Fruit fly (Drosophila melanogaster): ENCODE measurements around the gene CG12951.
A peak's percentile ranks its signal among the peaks of the same experiment; 100 is the strongest.

Gene CG12951

dm6 chr3R:9359393-9359792 is 29.3 kb upstream of the CG12951 start:
- no peak for TF ChIP-seq Clk (GFP tag; optimal IDR thresholded peaks at IDR 0.05)
- TF ChIP-seq CG7101 (tag; optimal IDR thresholded peaks at IDR 0.05) = no peak
- no peak for TF ChIP-seq CG14711 (tag; optimal IDR thresholded peaks at IDR 0.05)
- no peak for TF ChIP-seq Mnt (GFP tag; optimal IDR thresholded peaks at IDR 0.05)
- TF ChIP-seq CG12768 (GFP tag; optimal IDR thresholded peaks at IDR 0.05) = no peak
- TF ChIP-seq pad (GFP tag; optimal IDR thresholded peaks at IDR 0.05) = no peak
- no peak for TF ChIP-seq CG33017 (tag; optimal IDR thresholded peaks at IDR 0.05)
- TF ChIP-seq CG11617 (GFP tag; optimal IDR thresholded peaks at IDR 0.05) = no peak
- no peak for TF ChIP-seq cnc (optimal IDR thresholded peaks at IDR 0.05)
- TF ChIP-seq CG5204 (GFP tag; optimal IDR thresholded peaks at IDR 0.05) = no peak
- TF ChIP-seq toe (GFP tag; optimal IDR thresholded peaks at IDR 0.05) = no peak
- no peak for TF ChIP-seq tj (GFP tag; optimal IDR thresholded peaks at IDR 0.05)
- no peak for TF ChIP-seq CG7045 (GFP tag; optimal IDR thresholded peaks at IDR 0.05)
- TF ChIP-seq bab1 (GFP tag; optimal IDR thresholded peaks at IDR 0.05) = no peak
- TF ChIP-seq CG1620 (GFP tag; optimal IDR thresholded peaks at IDR 0.05) = no peak

dm6 chr3R:9355195-9355594 is 25.1 kb upstream of the CG12951 start, which contains the start of gene CG43675:
Gene CG43675, plus strand, starts transcription at chr3R:9355495.
- TF ChIP-seq Mnt (GFP tag; optimal IDR thresholded peaks at IDR 0.05) (no peak), bab1 (GFP tag; optimal IDR thresholded peaks at IDR 0.05) (no peak), CG14711 (tag; optimal IDR thresholded peaks at IDR 0.05) (no peak), Hr96 (GFP tag; optimal IDR thresholded peaks at IDR 0.05) (no peak), pad (GFP tag; optimal IDR thresholded peaks at IDR 0.05) (no peak), kay (GFP tag; ENCODE audit: borderline replicate concordance) (no peak), CG7101 (tag; optimal IDR thresholded peaks at IDR 0.05) (no peak), cic (GFP tag; optimal IDR thresholded peaks at IDR 0.05) (no peak), tj (GFP tag; optimal IDR thresholded peaks at IDR 0.05) (no peak), CG11617 (GFP tag; optimal IDR thresholded peaks at IDR 0.05) (no peak), toe (GFP tag; optimal IDR thresholded peaks at IDR 0.05) (no peak), CG5204 (GFP tag; optimal IDR thresholded peaks at IDR 0.05) (no peak), ovo (GFP tag; optimal IDR thresholded peaks at IDR 0.05) (no peak), Crg-1 (GFP tag; optimal IDR thresholded peaks at IDR 0.05) (no peak), CG12768 (GFP tag; optimal IDR thresholded peaks at IDR 0.05) (no peak), Clk (GFP tag; optimal IDR thresholded peaks at IDR 0.05) (no peak), CG33017 (tag; optimal IDR thresholded peaks at IDR 0.05) (no peak)

dm6 chr3R:9353276-9353652 is 23.1 kb upstream of the CG12951 start:
- TF ChIP-seq pad (GFP tag; optimal IDR thresholded peaks at IDR 0.05) (no peak), CG12768 (GFP tag; optimal IDR thresholded peaks at IDR 0.05) (no peak), Hr96 (GFP tag; optimal IDR thresholded peaks at IDR 0.05) (no peak), CG7101 (tag; optimal IDR thresholded peaks at IDR 0.05) (peak; percentile 28), toe (GFP tag; optimal IDR thresholded peaks at IDR 0.05) (no peak), CG1620 (GFP tag; optimal IDR thresholded peaks at IDR 0.05) (no peak), kay (GFP tag; ENCODE audit: borderline replicate concordance) (peak; percentile 82), Clk (GFP tag; optimal IDR thresholded peaks at IDR 0.05) (no peak), bab1 (GFP tag; optimal IDR thresholded peaks at IDR 0.05) (peak; percentile 55), CG11617 (GFP tag; optimal IDR thresholded peaks at IDR 0.05) (peak; percentile 27), CG5204 (GFP tag; optimal IDR thresholded peaks at IDR 0.05) (no peak), CG7045 (GFP tag; optimal IDR thresholded peaks at IDR 0.05) (peak; percentile 69), Crg-1 (GFP tag; optimal IDR thresholded peaks at IDR 0.05) (no peak), tj (GFP tag; optimal IDR thresholded peaks at IDR 0.05) (no peak), CG14711 (tag; optimal IDR thresholded peaks at IDR 0.05) (peak; percentile 70), ovo (GFP tag; optimal IDR thresholded peaks at IDR 0.05) (no peak), Mnt (GFP tag; optimal IDR thresholded peaks at IDR 0.05) (no peak), cnc (optimal IDR thresholded peaks at IDR 0.05) (no peak), CG33017 (tag; optimal IDR thresholded peaks at IDR 0.05) (peak; percentile 77), cic (GFP tag; optimal IDR thresholded peaks at IDR 0.05) (no peak)

dm6 chr3R:9352595-9353275 is 22.6 kb upstream of the CG12951 start:
- TF ChIP-seq Clk (GFP tag; optimal IDR thresholded peaks at IDR 0.05) (no peak), CG14711 (tag; optimal IDR thresholded peaks at IDR 0.05) (no peak), CG5204 (GFP tag; optimal IDR thresholded peaks at IDR 0.05) (no peak), CG11617 (GFP tag; optimal IDR thresholded peaks at IDR 0.05) (no peak), Hr96 (GFP tag; optimal IDR thresholded peaks at IDR 0.05) (no peak), toe (GFP tag; optimal IDR thresholded peaks at IDR 0.05) (no peak), CG12768 (GFP tag; optimal IDR thresholded peaks at IDR 0.05) (peak; percentile 82), cnc (optimal IDR thresholded peaks at IDR 0.05) (no peak), CG1620 (GFP tag; optimal IDR thresholded peaks at IDR 0.05) (no peak), bab1 (GFP tag; optimal IDR thresholded peaks at IDR 0.05) (no peak), CG7101 (tag; optimal IDR thresholded peaks at IDR 0.05) (no peak), cic (GFP tag; optimal IDR thresholded peaks at IDR 0.05) (peak; percentile 60), CG7045 (GFP tag; optimal IDR thresholded peaks at IDR 0.05) (no peak), ovo (GFP tag; optimal IDR thresholded peaks at IDR 0.05) (peak; percentile 84), CG33017 (tag; optimal IDR thresholded peaks at IDR 0.05) (no peak), tj (GFP tag; optimal IDR thresholded peaks at IDR 0.05) (peak; percentile 86), Mnt (GFP tag; optimal IDR thresholded peaks at IDR 0.05) (no peak), Crg-1 (GFP tag; optimal IDR thresholded peaks at IDR 0.05) (no peak), kay (GFP tag; ENCODE audit: borderline replicate concordance) (peak; percentile 87), pad (GFP tag; optimal IDR thresholded peaks at IDR 0.05) (peak; percentile 77)

- peak; percentile 57 for TF ChIP-seq CG12768 (GFP tag; optimal IDR thresholded peaks at IDR 0.05)
- TF ChIP-seq toe (GFP tag; optimal IDR thresholded peaks at IDR 0.05) = no peak
- peak; percentile 54 for TF ChIP-seq Mnt (GFP tag; optimal IDR thresholded peaks at IDR 0.05)
- peak in 1 of 2 experiments; percentile 51 for TF ChIP-seq cnc (optimal IDR thresholded peaks at IDR 0.05)
- peak; percentile 11 for TF ChIP-seq CG7101 (tag; optimal IDR thresholded peaks at IDR 0.05)
- no peak for TF ChIP-seq ovo (GFP tag; optimal IDR thresholded peaks at IDR 0.05)
- no peak for TF ChIP-seq Hr96 (GFP tag; optimal IDR thresholded peaks at IDR 0.05)
- peak; percentile 36 for TF ChIP-seq bab1 (GFP tag; optimal IDR thresholded peaks at IDR 0.05)
- TF ChIP-seq CG11617 (GFP tag; optimal IDR thresholded peaks at IDR 0.05) = peak; percentile 70
- peak; percentile 11 for TF ChIP-seq Clk (GFP tag; optimal IDR thresholded peaks at IDR 0.05)
- peak; percentile 93 for TF ChIP-seq kay (GFP tag; ENCODE audit: borderline replicate concordance)
- peak; percentile 57 for TF ChIP-seq cic (GFP tag; optimal IDR thresholded peaks at IDR 0.05)
- peak; percentile 14 for TF ChIP-seq CG7045 (GFP tag; optimal IDR thresholded peaks at IDR 0.05)
- no peak for TF ChIP-seq CG1620 (GFP tag; optimal IDR thresholded peaks at IDR 0.05)
- TF ChIP-seq CG14711 (tag; optimal IDR thresholded peaks at IDR 0.05) = peak; percentile 55
- peak; percentile 20 for TF ChIP-seq Crg-1 (GFP tag; optimal IDR thresholded peaks at IDR 0.05)
- TF ChIP-seq tj (GFP tag; optimal IDR thresholded peaks at IDR 0.05) = peak; percentile 50
- no peak for TF ChIP-seq pad (GFP tag; optimal IDR thresholded peaks at IDR 0.05)
- TF ChIP-seq CG5204 (GFP tag; optimal IDR thresholded peaks at IDR 0.05) = peak; percentile 10
- peak; percentile 31 for TF ChIP-seq CG33017 (tag; optimal IDR thresholded peaks at IDR 0.05)
These were observed 21.6 kb upstream of the CG12951 start for dm6 chr3R:9351415-9352379.
